Worm (Caenorhabditis elegans) whole organism, early embryonic: ENCODE measurements around the gene srz-69.

Experiments
- B0310.2 ChIP-seq: sonication (generic microtip); optimal IDR thresholded peaks from 2 replicates; lab custom pipeline; 2016; ENCODE audit warnings: mild to moderate bottlenecking, missing genetic modification characterization, missing compliant biosample characterization
- F13C5.2 ChIP-seq: sonication (generic microtip); optimal IDR thresholded peaks from 2 replicates; lab custom pipeline; 2017; ENCODE audit warnings: mild to moderate bottlenecking, missing genetic modification characterization, inconsistent platforms, missing compliant biosample characterization
- aly-1 ChIP-seq: sonication (generic microtip); optimal IDR thresholded peaks from 2 replicates; lab custom pipeline; 2016; ENCODE audit warnings: missing genetic modification characterization, missing compliant biosample characterization
- ama-1 ChIP-seq: fragments of 150-350 bp; optimal IDR thresholded peaks from 2 replicates; lab custom pipeline; 2014
- ceh-13 ChIP-seq: fragments of 200-800 bp; sonication (Bioruptor generic); optimal IDR thresholded peaks from 2 replicates; lab custom pipeline; 2018; ENCODE audit warnings: mild to moderate bottlenecking, missing genetic modification characterization, missing compliant biosample characterization
- ceh-36 ChIP-seq: sonication (generic microtip); optimal IDR thresholded peaks from 2 replicates; lab custom pipeline; 2016; ENCODE audit warnings: missing genetic modification characterization, inconsistent platforms, missing compliant biosample characterization
- ets-7 ChIP-seq: sonication (generic microtip); optimal IDR thresholded peaks from 2 replicates; lab custom pipeline; 2016; ENCODE audit warnings: missing genotype, missing genetic modification characterization, missing compliant biosample characterization
- flt-1 ChIP-seq: fragments of 200-800 bp; sonication (Bioruptor generic); IDR thresholded peaks from 2 replicates; pipeline ENCODE4 v1.3.6; 2022; ENCODE audit warnings: missing genetic modification characterization, missing compliant biosample characterization
- hmbx-1 ChIP-seq: sonication (generic microtip); optimal IDR thresholded peaks from 2 replicates; lab custom pipeline; 2016; ENCODE audit warnings: mild to moderate bottlenecking, missing genetic modification characterization, missing compliant biosample characterization
- hmg-4 ChIP-seq: fragments of 200-800 bp; sonication (Bioruptor generic); optimal IDR thresholded peaks from 2 replicates; lab custom pipeline; 2018; ENCODE audit warnings: mild to moderate bottlenecking, missing genetic modification characterization, missing compliant biosample characterization
- hnd-1 ChIP-seq: sonication (generic microtip); optimal IDR thresholded peaks from 2 replicates; lab custom pipeline; 2016; ENCODE audit warnings: missing genetic modification characterization, missing compliant biosample characterization
- pes-1 ChIP-seq: fragments of 200-800 bp; sonication (Bioruptor generic); IDR thresholded peaks from 2 replicates; pipeline ENCODE4 v1.3.6; 2022; ENCODE audit warnings: missing genetic modification reagents, missing genetic modification characterization, missing compliant biosample characterization
- scrt-1 ChIP-seq: fragments of 200-800 bp; sonication (Bioruptor generic); IDR thresholded peaks from 2 replicates; pipeline ENCODE4 v1.3.6; 2022; ENCODE audit warnings: missing genetic modification characterization, missing compliant biosample characterization
- sea-1 ChIP-seq: fragments of 200-800 bp; sonication (Bioruptor generic); conservative IDR thresholded peaks from 2 replicates; pipeline ENCODE4 v1.3.6; 2022; ENCODE audit warnings: missing genetic modification characterization, missing compliant biosample characterization
- tbx-11 ChIP-seq: fragments of 200-800 bp; sonication (Bioruptor generic); IDR thresholded peaks from 2 replicates; pipeline ENCODE4 v1.3.6; 2022; ENCODE audit warnings: missing genetic modification characterization, missing compliant biosample characterization
- tbx-37 ChIP-seq: fragments of 200-800 bp; sonication (Bioruptor generic); conservative IDR thresholded peaks from 2 replicates; pipeline ENCODE4 v1.3.6; 2022; ENCODE audit warnings: missing genetic modification reagents, missing genetic modification characterization, missing compliant biosample characterization
- tra-4 ChIP-seq: sonication (generic microtip); optimal IDR thresholded peaks from 2 replicates; lab custom pipeline; 2017; ENCODE audit warnings: missing genetic modification characterization, missing compliant biosample characterization

srz-69 gene

ce11 chrIV:3477124-3477523 is at the start of gene srz-69:
TSS of gene srz-69 (minus strand) at chrIV:3477224.
- TF ChIP-seq hnd-1 (tag; lab: Kevin White, UChicago): no peak
- TF ChIP-seq scrt-1: no peak
- TF ChIP-seq tbx-11 (GFP tag; lab: Robert Waterston, UW): no peak
- no peak for TF ChIP-seq sea-1 (GFP tag; lab: Robert Waterston, UW)
- TF ChIP-seq hmbx-1 (tag; lab: Kevin White, UChicago): no peak
- no peak for TF ChIP-seq flt-1 (GFP tag; lab: Robert Waterston, UW)
- no peak for TF ChIP-seq hmg-4
- no peak for TF ChIP-seq ets-7 (tag; lab: Kevin White, UChicago)
- no peak for TF ChIP-seq ama-1 (lab: Kevin White, UChicago)
- no peak for TF ChIP-seq tra-4 (tag; lab: Kevin White, UChicago)
- no peak for TF ChIP-seq tbx-37
- TF ChIP-seq B0310.2 (tag; lab: Kevin White, UChicago): no peak
- TF ChIP-seq aly-1 (tag; lab: Kevin White, UChicago): no peak
- no peak for TF ChIP-seq pes-1 (GFP tag; lab: Robert Waterston, UW)
- TF ChIP-seq ceh-13 (GFP tag; lab: Kevin White, UChicago): no peak
- no peak for TF ChIP-seq ceh-36 (tag; lab: Kevin White, UChicago)
- TF ChIP-seq F13C5.2 (tag; lab: Kevin White, UChicago): no peak

DNA sequence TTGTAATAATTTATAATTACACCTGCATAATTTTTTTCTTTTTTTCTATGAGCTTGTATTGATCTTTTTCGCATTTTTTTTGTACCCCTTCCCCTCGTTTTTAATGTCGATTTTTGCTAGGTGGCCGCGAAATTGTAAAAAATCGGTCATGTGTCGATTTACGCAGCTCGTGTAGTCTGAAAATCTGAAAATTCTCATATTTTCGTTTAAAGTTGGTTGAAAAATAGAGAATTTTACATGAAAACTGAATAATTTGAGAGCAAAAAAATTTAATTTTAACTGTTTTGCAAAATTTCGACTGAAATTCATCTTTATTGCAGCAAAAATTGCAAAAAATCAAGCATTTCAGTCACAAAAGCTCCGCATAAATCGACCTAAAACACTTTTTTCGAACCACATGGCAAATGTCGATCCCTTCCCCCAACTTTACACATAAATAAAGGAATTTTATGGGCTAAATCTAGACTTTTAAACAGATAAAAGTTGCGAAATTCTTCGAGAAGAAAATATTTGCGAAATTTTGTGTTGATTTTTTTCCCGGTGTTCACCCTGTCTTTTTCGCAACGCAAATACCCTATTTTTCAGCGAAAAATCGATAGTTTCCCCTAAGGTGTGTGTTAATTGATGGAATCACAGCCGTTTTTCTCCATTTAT is 49.2 kb upstream of the srz-69 start:
- TF ChIP-seq ama-1 (lab: Kevin White, UChicago): peak; percentile 61
- TF ChIP-seq hmbx-1 (tag; lab: Kevin White, UChicago): no peak
- TF ChIP-seq B0310.2 (tag; lab: Kevin White, UChicago): peak; percentile 29

DNA sequence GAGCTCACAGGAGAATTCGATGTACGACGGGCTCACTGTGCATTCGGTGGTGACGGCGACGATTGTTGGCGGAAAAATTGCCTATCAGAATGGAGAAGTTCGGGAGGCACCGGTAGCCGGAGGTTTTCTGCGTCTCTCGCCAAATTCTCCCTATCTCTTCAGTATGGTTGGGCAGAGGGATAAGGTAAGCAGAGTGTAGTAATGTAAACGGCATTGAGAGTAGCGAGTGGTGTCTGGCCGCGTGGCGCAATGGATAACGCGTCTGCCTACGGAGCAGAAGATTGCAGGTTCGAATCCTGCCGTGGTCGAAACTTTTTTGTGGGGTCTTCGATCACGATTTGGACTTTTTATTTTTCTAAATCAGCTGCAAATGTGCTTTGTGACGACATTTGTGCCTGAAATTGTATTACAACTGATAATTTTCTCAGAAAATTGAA is 47.6 kb upstream of the srz-69 start:
- peak; percentile 82 for TF ChIP-seq tbx-37
- peak; percentile 89 for TF ChIP-seq hmg-4
- peak; percentile 45 for TF ChIP-seq hmbx-1 (tag; lab: Kevin White, UChicago)
- TF ChIP-seq tbx-11 (GFP tag; lab: Robert Waterston, UW): peak; percentile 85
- TF ChIP-seq F13C5.2 (tag; lab: Kevin White, UChicago): peak; percentile 86
- peak; percentile 92 for TF ChIP-seq aly-1 (tag; lab: Kevin White, UChicago)
- peak; percentile 91 for TF ChIP-seq scrt-1
- TF ChIP-seq sea-1 (GFP tag; lab: Robert Waterston, UW): peak; percentile 91
- peak; percentile 89 for TF ChIP-seq flt-1 (GFP tag; lab: Robert Waterston, UW)
- TF ChIP-seq ceh-13 (GFP tag; lab: Kevin White, UChicago): peak; percentile 73
- peak; percentile 51 for TF ChIP-seq tra-4 (tag; lab: Kevin White, UChicago)
- TF ChIP-seq ama-1 (lab: Kevin White, UChicago): peak; percentile 10
- TF ChIP-seq ceh-36 (tag; lab: Kevin White, UChicago): peak; percentile 86
- peak; percentile 94 for TF ChIP-seq pes-1 (GFP tag; lab: Robert Waterston, UW)
- TF ChIP-seq ets-7 (tag; lab: Kevin White, UChicago): peak; percentile 67
- peak; percentile 75 for TF ChIP-seq hnd-1 (tag; lab: Kevin White, UChicago)
- TF ChIP-seq B0310.2 (tag; lab: Kevin White, UChicago): peak; percentile 85

ce11 chrIV:3523419-3523818 is 46.4 kb upstream of the srz-69 start:
- TF ChIP-seq ceh-13 (GFP tag; lab: Kevin White, UChicago): no peak
- 0 out of 2 replicates have a peak, but pooled peaks have one; percentile 29 for TF ChIP-seq scrt-1
- TF ChIP-seq hnd-1 (tag; lab: Kevin White, UChicago): no peak
- no peak for TF ChIP-seq tbx-11 (GFP tag; lab: Robert Waterston, UW)

DNA sequence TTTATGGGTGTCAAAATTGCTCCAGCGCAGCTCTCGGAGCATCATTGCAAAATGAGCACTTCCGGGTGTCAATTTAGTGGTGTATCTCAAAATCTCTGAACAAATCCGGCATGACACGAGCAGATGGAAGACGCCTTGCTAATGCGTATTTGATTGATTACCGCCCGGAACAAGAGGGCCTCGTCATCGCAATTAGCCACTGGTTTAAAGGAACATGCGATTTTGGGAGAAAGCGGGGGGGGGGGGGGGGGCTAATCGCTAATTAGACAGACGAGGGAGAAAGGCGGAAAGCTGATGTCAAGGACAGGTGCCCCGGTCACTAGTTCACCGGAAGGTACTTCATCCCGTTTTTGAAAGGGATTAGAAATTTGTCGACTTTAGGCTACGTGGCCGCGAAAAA is 44.7 kb upstream of the srz-69 start:
- TF ChIP-seq flt-1 (GFP tag; lab: Robert Waterston, UW) (0 out of 2 replicates have a peak, but pooled peaks have one; percentile 18), ceh-36 (tag; lab: Kevin White, UChicago) (peak; percentile 39), tra-4 (tag; lab: Kevin White, UChicago) (no peak)

DNA sequence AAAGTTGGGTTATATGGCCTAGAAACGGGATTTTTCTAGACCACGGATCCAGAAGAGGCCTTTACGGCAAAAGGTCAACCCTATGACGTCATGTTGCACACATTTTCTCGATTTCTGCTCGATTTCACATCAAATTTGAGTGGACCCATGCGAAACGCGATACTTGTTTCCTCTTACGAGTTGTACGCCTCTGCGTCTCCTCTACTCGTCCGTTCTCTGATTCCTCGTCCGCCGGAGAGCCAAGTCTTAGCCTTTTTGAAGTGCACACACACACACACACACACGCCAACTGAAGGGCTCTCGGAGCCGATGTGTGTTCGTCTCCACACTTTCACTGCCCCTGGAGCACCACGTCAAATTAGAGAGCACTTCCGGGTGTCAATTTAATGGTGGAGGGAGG is 43.9 kb upstream of the srz-69 start:
- TF ChIP-seq sea-1 (GFP tag; lab: Robert Waterston, UW): no peak
- TF ChIP-seq tbx-11 (GFP tag; lab: Robert Waterston, UW): no peak
- TF ChIP-seq ama-1 (lab: Kevin White, UChicago): no peak
- 0 out of 2 replicates have a peak, but pooled peaks have one; percentile 9 for TF ChIP-seq flt-1 (GFP tag; lab: Robert Waterston, UW)
- no peak for TF ChIP-seq tbx-37
- no peak for TF ChIP-seq hmbx-1 (tag; lab: Kevin White, UChicago)
- no peak for TF ChIP-seq F13C5.2 (tag; lab: Kevin White, UChicago)
- TF ChIP-seq hnd-1 (tag; lab: Kevin White, UChicago): no peak

- TF ChIP-seq hnd-1 (tag; lab: Kevin White, UChicago) (no peak), hmg-4 (no peak), ceh-36 (tag; lab: Kevin White, UChicago) (no peak), tra-4 (tag; lab: Kevin White, UChicago) (no peak), ets-7 (tag; lab: Kevin White, UChicago) (no peak), ceh-13 (GFP tag; lab: Kevin White, UChicago) (no peak), F13C5.2 (tag; lab: Kevin White, UChicago) (no peak), tbx-11 (GFP tag; lab: Robert Waterston, UW) (no peak), ama-1 (lab: Kevin White, UChicago) (no peak), sea-1 (GFP tag; lab: Robert Waterston, UW) (no peak), B0310.2 (tag; lab: Kevin White, UChicago) (no peak)
Observed at ce11 chrIV:3520374-3520773, 43.4 kb upstream of the srz-69 start.
